Worm (Caenorhabditis elegans) whole organism, L4 larva: ENCODE measurements around the gene C04E12.4.
A peak's percentile ranks its signal among the peaks of the same experiment; 100 is the strongest.

Experiments used
- F10B5.3 ChIP-seq: sonication (generic microtip); optimal IDR thresholded peaks from 2 replicates; lab custom pipeline; 2016; ENCODE audit warnings: mild to moderate bottlenecking, missing genetic modification characterization, missing compliant biosample characterization
- F26F4.8 ChIP-seq: fragments of 200-800 bp; sonication (Bioruptor generic); conservative IDR thresholded peaks from 2 replicates; pipeline ENCODE4 v1.3.6; 2022; ENCODE audit warnings: missing genetic modification characterization, missing compliant biosample characterization
- T26A8.4 ChIP-seq: fragments of 200-800 bp; sonication (Bioruptor generic); IDR thresholded peaks from 2 replicates; pipeline ENCODE4 v1.3.6; 2022; ENCODE audit warnings: missing genetic modification characterization, missing compliant biosample characterization
- Y48G9A.11 ChIP-seq: fragments of 200-800 bp; sonication (Bioruptor generic); IDR thresholded peaks from 2 replicates; pipeline ENCODE4 v1.3.6; 2022; ENCODE audit warnings: missing genetic modification reagents, missing genetic modification characterization, missing compliant biosample characterization
- ZK337.2 ChIP-seq: fragments of 200-800 bp; sonication (Bioruptor generic); IDR thresholded peaks from 2 replicates; pipeline ENCODE4 v1.3.6; 2022; ENCODE audit warnings: missing genetic modification reagents, missing genetic modification characterization, missing compliant biosample characterization
- ZK546.5 ChIP-seq, 2 experiments: sonication (generic microtip); optimal IDR thresholded peaks; 2 replicates each; lab custom pipeline; 2017; ENCODE audit warnings: missing biosample characterization in 2 of 2, missing genetic modification characterization in 2 of 2
- aha-1 ChIP-seq: fragments of 150-350 bp; peaks from one replicate; lab custom pipeline; 2014; ENCODE audit warnings: missing biosample characterization, missing genetic modification characterization
- aly-2 ChIP-seq: sonication (generic microtip); optimal IDR thresholded peaks from 2 replicates; lab custom pipeline; 2018; ENCODE audit warnings: missing biosample characterization, missing genetic modification characterization
- ama-1 ChIP-seq: fragments of 150-350 bp; optimal IDR thresholded peaks from 2 replicates; lab custom pipeline; 2014; ENCODE audit warnings: inconsistent platforms, mixed read lengths
- arid-1 ChIP-seq: fragments of 200-800 bp; sonication (Bioruptor generic); conservative IDR thresholded peaks from 2 replicates; pipeline ENCODE4 v1.3.6; 2022; ENCODE audit warnings: missing genetic modification reagents, missing genetic modification characterization, missing compliant biosample characterization
- attf-4 ChIP-seq: sonication (generic microtip); optimal IDR thresholded peaks from 3 replicates; lab custom pipeline; 2017; ENCODE audit warnings: missing biosample characterization, missing genetic modification characterization
- dve-1 ChIP-seq: sonication (generic microtip); optimal IDR thresholded peaks from 2 replicates; lab custom pipeline; 2017; ENCODE audit warnings: antibody characterized with exemption, mild to moderate bottlenecking, missing genetic modification characterization, missing compliant biosample characterization; ENCODE audit not compliant: insufficient read depth
- fkh-10 ChIP-seq: fragments of 150-350 bp; optimal IDR thresholded peaks from 2 replicates; lab custom pipeline; 2014; ENCODE audit warnings: missing biosample characterization, missing genetic modification reagents, missing genetic modification characterization
- fos-1 ChIP-seq: fragments of 150-350 bp; optimal IDR thresholded peaks from 2 replicates; lab custom pipeline; 2014; ENCODE audit warnings: missing biosample characterization, missing genetic modification characterization
- lim-7 ChIP-seq: fragments of 200-800 bp; sonication (Bioruptor generic); IDR thresholded peaks from 2 replicates; pipeline ENCODE4 v1.3.6; 2022; ENCODE audit warnings: missing genetic modification characterization, missing compliant biosample characterization
- lin-15B ChIP-seq: fragments of 150-350 bp; sonication (generic microtip); optimal IDR thresholded peaks from 3 replicates; lab custom pipeline; 2014; ENCODE audit warnings: missing biosample characterization, missing genetic modification characterization
- lin-39 ChIP-seq: fragments of 150-350 bp; optimal IDR thresholded peaks from 2 replicates; lab custom pipeline; 2014; ENCODE audit warnings: missing biosample characterization, missing genetic modification reagents, missing genetic modification characterization
- lsy-2 ChIP-seq, 2 experiments: fragments of 150-350 bp in 1 of 2; sonication (generic microtip) in 1 of 2; optimal IDR thresholded peaks; 2 replicates each; lab custom pipeline; 2014 to 2017; ENCODE audit warnings: missing biosample characterization in 2 of 2, missing genetic modification characterization in 2 of 2
- mep-1 ChIP-seq: fragments of 150-350 bp; sonication (generic microtip); optimal IDR thresholded peaks from 3 replicates; lab custom pipeline; 2014; ENCODE audit warnings: missing biosample characterization, missing genetic modification characterization
- nhr-10 ChIP-seq: fragments of 150-350 bp; optimal IDR thresholded peaks from 2 replicates; lab custom pipeline; 2014; ENCODE audit warnings: missing biosample characterization, missing genetic modification characterization
- nhr-102 ChIP-seq: sonication (generic microtip); optimal IDR thresholded peaks from 2 replicates; lab custom pipeline; 2016; ENCODE audit warnings: mild to moderate bottlenecking, missing genetic modification characterization, moderate library complexity, missing compliant biosample characterization
- nhr-11 ChIP-seq: fragments of 150-350 bp; optimal IDR thresholded peaks from 2 replicates; lab custom pipeline; 2014; ENCODE audit warnings: missing biosample characterization, missing genetic modification characterization
- nhr-111 ChIP-seq: fragments of 200-800 bp; sonication (Bioruptor generic); optimal IDR thresholded peaks from 2 replicates; lab custom pipeline; 2018; ENCODE audit warnings: mild to moderate bottlenecking, missing genetic modification characterization, missing compliant biosample characterization
- nhr-25 ChIP-seq: sonication (generic microtip); optimal IDR thresholded peaks from 2 replicates; lab custom pipeline; 2017; ENCODE audit warnings: missing genetic modification characterization, mild to moderate bottlenecking, missing compliant biosample characterization, antibody characterized with exemption, moderate library complexity, borderline replicate concordance; ENCODE audit not compliant: insufficient read depth
- nhr-41 ChIP-seq: fragments of 200-800 bp; sonication (Bioruptor generic); IDR thresholded peaks from 2 replicates; pipeline ENCODE4 v1.3.6; 2022; ENCODE audit warnings: missing genetic modification reagents, missing genetic modification characterization, missing compliant biosample characterization
- nhr-42 ChIP-seq: fragments of 200-800 bp; sonication (Bioruptor generic); IDR thresholded peaks from 2 replicates; pipeline ENCODE4 v1.3.6; 2022; ENCODE audit warnings: missing genetic modification characterization, missing compliant biosample characterization
- nhr-77 ChIP-seq: fragments of 150-350 bp; optimal IDR thresholded peaks from 2 replicates; lab custom pipeline; 2014; ENCODE audit warnings: missing biosample characterization, missing genetic modification characterization
- pha-4 ChIP-seq, 2 experiments: fragments of 150-350 bp in 1 of 2; fragments of 200-800 bp in 1 of 2; sonication (Bioruptor generic) in 1 of 2; IDR thresholded peaks in 1 of 2; optimal IDR thresholded peaks in 1 of 2; 2 replicates each; pipeline versions ENCODE4 v1.3.6 to Lab custom; 2014 to 2022; ENCODE audit warnings: missing genetic modification characterization in 2 of 2, missing genetic modification reagents in 2 of 2, missing biosample characterization in 1 of 2, missing compliant biosample characterization in 1 of 2
- php-3 ChIP-seq: fragments of 200-800 bp; sonication (Bioruptor generic); IDR thresholded peaks from 2 replicates; pipeline ENCODE4 v1.3.6; 2022; ENCODE audit warnings: missing genetic modification reagents, missing genetic modification characterization, missing compliant biosample characterization
- pqm-1 ChIP-seq: sonication (generic microtip); optimal IDR thresholded peaks from 2 replicates; lab custom pipeline; 2017; ENCODE audit warnings: missing biosample characterization, missing genetic modification characterization
- rbr-2 ChIP-seq: sonication (generic microtip); optimal IDR thresholded peaks from 2 replicates; lab custom pipeline; 2016; ENCODE audit warnings: missing genotype, missing genetic modification characterization, missing compliant biosample characterization
- tag-97 ChIP-seq: fragments of 200-800 bp; sonication (Bioruptor generic); IDR thresholded peaks from 2 replicates; pipeline ENCODE4 v1.3.6; 2022; ENCODE audit warnings: missing genetic modification characterization, missing compliant biosample characterization
- zag-1 ChIP-seq: fragments of 150-350 bp; optimal IDR thresholded peaks from 2 replicates; lab custom pipeline; 2014; ENCODE audit warnings: missing biosample characterization, missing genetic modification characterization
- zfp-2 ChIP-seq: sonication (generic microtip); optimal IDR thresholded peaks from 2 replicates; lab custom pipeline; 2016; ENCODE audit warnings: mild to moderate bottlenecking, missing genetic modification characterization, missing compliant biosample characterization
- zip-2 ChIP-seq: fragments of 150-350 bp; optimal IDR thresholded peaks from 2 replicates; lab custom pipeline; 2014; ENCODE audit warnings: missing biosample characterization, missing genetic modification characterization
- ztf-7 ChIP-seq: fragments of 150-350 bp; optimal IDR thresholded peaks from 2 replicates; lab custom pipeline; 2014; ENCODE audit warnings: missing biosample characterization, missing genetic modification characterization

Gene C04E12.4

DNA sequence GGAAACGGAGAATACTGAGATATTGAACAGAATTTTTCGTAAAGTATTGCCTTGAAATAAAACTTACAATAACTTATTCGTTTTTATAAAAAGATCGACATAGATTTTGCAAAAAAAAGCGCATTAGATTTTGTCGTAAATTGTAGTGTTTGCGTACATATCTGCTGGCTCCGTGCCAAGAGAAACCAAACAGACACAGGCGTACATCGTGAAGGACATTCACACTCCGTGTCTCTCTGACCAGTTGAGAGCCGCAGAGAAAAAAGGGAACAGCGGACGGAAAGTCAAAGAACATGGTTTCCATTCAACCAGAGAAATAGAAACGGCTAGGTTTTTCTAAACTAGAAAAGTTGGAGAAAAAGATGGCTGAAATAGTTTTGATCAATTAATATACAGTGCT is 47.3 kb upstream of the C04E12.4 start, which contains the start of gene arrd-19 (continued):
- no peak for TF ChIP-seq lim-7 (GFP tag; lab: Robert Waterston, UW)
- no peak for TF ChIP-seq F10B5.3 (tag; lab: Kevin White, UChicago)
- peak; percentile 74 for TF ChIP-seq nhr-11 (tag; lab: Kevin White, UChicago)
- no peak for TF ChIP-seq lin-15B (tag; lab: Kevin White, UChicago)
- TF ChIP-seq rbr-2 = peak; percentile 56
- no peak for TF ChIP-seq ZK546.5 (tag; optimal IDR thresholded peaks at IDR 0.05; lab: Kevin White, UChicago)
- peak; percentile 99 for TF ChIP-seq aha-1 (tag; lab: Kevin White, UChicago)
- no peak for TF ChIP-seq ama-1 (lab: Kevin White, UChicago)

DNA sequence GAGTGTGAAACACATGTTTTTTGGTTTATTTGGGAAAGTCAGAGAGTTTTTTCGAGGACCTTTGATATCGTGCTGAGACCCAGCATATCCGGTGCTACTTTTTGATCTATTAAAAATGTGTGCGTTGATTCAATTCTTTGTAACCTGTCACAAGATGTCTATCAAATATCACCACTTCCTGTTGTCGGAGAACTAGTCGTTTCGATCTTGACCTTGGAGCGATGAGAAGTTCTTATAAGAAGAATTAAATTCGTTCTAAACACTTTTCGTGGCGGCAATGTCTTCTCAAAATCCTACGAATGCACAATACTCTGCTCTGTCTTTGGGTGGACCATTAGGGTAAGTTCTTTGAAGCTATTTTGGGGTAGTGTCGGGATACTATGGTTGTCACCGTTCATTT is 46.5 kb upstream of the C04E12.4 start, which contains the start of gene F35F10.1:
Gene F35F10.1, plus strand, starts transcription at position 200 of the 400 bp plus-strand sequence.
- TF ChIP-seq lin-39 (tag; lab: Kevin White, UChicago) (no peak), nhr-102 (tag; lab: Kevin White, UChicago) (no peak), F26F4.8 (GFP tag; lab: Robert Waterston, UW) (no peak), pqm-1 (tag; lab: Kevin White, UChicago) (no peak), nhr-25 (tag; lab: Kevin White, UChicago) (no peak), arid-1 (GFP tag; lab: Robert Waterston, UW) (no peak), zip-2 (tag; lab: Kevin White, UChicago) (no peak), Y48G9A.11 (GFP tag; lab: Robert Waterston, UW) (no peak), ztf-7 (tag; lab: Kevin White, UChicago) (no peak), fos-1 (no peak), nhr-11 (tag; lab: Kevin White, UChicago) (no peak), ama-1 (lab: Kevin White, UChicago) (no peak), nhr-41 (GFP tag; lab: Robert Waterston, UW) (no peak), nhr-42 (GFP tag; lab: Robert Waterston, UW) (no peak), dve-1 (tag; lab: Kevin White, UChicago) (no peak), aly-2 (tag; lab: Kevin White, UChicago) (no peak), zfp-2 (tag; lab: Kevin White, UChicago) (no peak), fkh-10 (GFP tag; lab: Kevin White, UChicago) (no peak), T26A8.4 (GFP tag; lab: Robert Waterston, UW) (no peak)
- TF ChIP-seq, all 104 proteins: peak for 0

DNA sequence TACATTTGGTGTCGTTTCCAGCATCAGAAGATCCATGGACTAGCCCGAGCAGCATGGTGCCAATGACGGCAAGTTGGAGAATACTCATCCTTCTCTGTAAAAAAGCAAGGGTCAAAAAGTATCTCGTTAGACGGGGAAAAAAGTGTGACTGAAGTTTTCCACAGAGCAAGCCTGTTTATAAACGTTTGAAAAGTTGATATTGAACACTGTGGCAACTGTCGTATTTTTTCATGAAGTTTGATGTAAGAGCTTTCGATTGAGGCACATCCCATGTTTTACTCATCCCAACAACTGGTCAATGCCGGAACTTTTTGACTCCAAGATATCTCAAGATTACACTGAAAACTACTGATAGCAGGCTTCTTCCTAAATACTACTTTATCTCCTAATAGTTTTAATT is 43.6 kb upstream of the C04E12.4 start, which contains the start of gene F35F10.13:
Gene F35F10.13, minus strand, starts transcription at position 101 of the 400 bp plus-strand sequence.
- TF ChIP-seq nhr-102 (tag; lab: Kevin White, UChicago) (no peak), ZK337.2 (GFP tag; lab: Robert Waterston, UW) (no peak), pha-4 (GFP tag; IDR thresholded peaks at IDR 0.05; lab: Robert Waterston, UW) (no peak), pha-4 (tag; optimal IDR thresholded peaks at IDR 0.05; lab: Kevin White, UChicago) (no peak), lim-7 (GFP tag; lab: Robert Waterston, UW) (no peak), aly-2 (tag; lab: Kevin White, UChicago) (no peak), attf-4 (tag; lab: Kevin White, UChicago) (no peak)

ce11 chrV:3320005-3320404 is 42.6 kb upstream of the C04E12.4 start, which contains the start of gene F35F10.14:
Gene F35F10.14 (minus strand): TSS chrV:3320105.
- TF ChIP-seq tag-97 (GFP tag; lab: Robert Waterston, UW) (no peak), pha-4 (GFP tag; IDR thresholded peaks at IDR 0.05; lab: Robert Waterston, UW) (no peak), pha-4 (tag; optimal IDR thresholded peaks at IDR 0.05; lab: Kevin White, UChicago) (no peak), mep-1 (tag; lab: Kevin White, UChicago) (no peak), lsy-2 (tag; optimal IDR thresholded peaks at IDR 0.05; lab: Kevin White, UChicago) (no peak), arid-1 (GFP tag; lab: Robert Waterston, UW) (no peak), php-3 (GFP tag; lab: Robert Waterston, UW) (no peak), lin-15B (tag; lab: Kevin White, UChicago) (no peak), nhr-77 (tag; lab: Kevin White, UChicago) (no peak), nhr-10 (tag; lab: Kevin White, UChicago) (no peak), nhr-111 (GFP tag; lab: Kevin White, UChicago) (no peak), zag-1 (no peak), lin-39 (tag; lab: Kevin White, UChicago) (no peak)
